Worm (Caenorhabditis elegans) whole organism, late embryonic: Measurements from ENCODE around the gene R01H2.4.

Experiments used
- C08G9.2 ChIP-seq: sonication (generic microtip); optimal IDR thresholded peaks from 2 replicates; lab custom pipeline; 2016; ENCODE audit warnings: mild to moderate bottlenecking, missing genetic modification characterization, moderate library complexity, missing compliant biosample characterization
- pqm-1 ChIP-seq: sonication (generic microtip); optimal IDR thresholded peaks from 2 replicates; lab custom pipeline; 2016; ENCODE audit warnings: missing genetic modification characterization, missing compliant biosample characterization

DNA sequence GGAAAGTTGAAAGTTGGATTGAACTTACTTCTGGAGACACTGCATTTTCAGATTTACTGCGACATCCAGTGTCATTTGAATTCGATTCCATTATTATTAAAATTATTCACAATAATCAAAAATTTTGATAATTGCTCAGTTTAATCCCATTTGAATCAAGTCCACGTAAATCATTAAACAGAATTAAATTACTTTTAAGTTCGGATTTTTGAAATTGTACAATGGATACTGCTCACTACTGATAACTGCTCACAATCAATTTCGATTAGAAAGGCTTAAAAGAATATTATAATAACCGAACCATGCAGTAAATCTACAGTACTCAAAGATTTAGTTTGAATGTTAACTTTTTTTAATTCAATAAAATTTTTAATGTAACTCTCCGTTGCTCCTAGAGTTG lies at the start of gene R01H2.4:
- TF ChIP-seq pqm-1, result no peak
- no peak for TF ChIP-seq C08G9.2
